Fruit fly (Drosophila melanogaster) whole organism, wandering third instar larva: ENCODE data around the gene comm3.

Experiments used
- CG9705 ChIP-seq: fragments of 200-800 bp; sonication (Bioruptor generic); optimal IDR thresholded peaks from 2 replicates; lab custom pipeline; 2018; ENCODE audit warnings: missing biosample characterization, mild to moderate bottlenecking, missing genetic modification characterization
- Dif ChIP-seq: fragments of 200-275, 200-300 bp; sonication (Bioruptor generic); optimal IDR thresholded peaks from 2 replicates; lab custom pipeline; 2018; ENCODE audit warnings: missing biosample characterization, missing genetic modification characterization; ENCODE audit not compliant: partially characterized antibody
- br ChIP-seq: fragments of 200-800 bp; sonication (Bioruptor generic); optimal IDR thresholded peaks from 2 replicates; lab custom pipeline; 2016; ENCODE audit warnings: missing biosample characterization, missing genetic modification characterization
- dsf ChIP-seq: sonication (Bioruptor generic); optimal IDR thresholded peaks from 2 replicates; lab custom pipeline; 2016; ENCODE audit warnings: missing biosample characterization, missing genetic modification characterization, borderline replicate concordance
- ey ChIP-seq: fragments of 200-800 bp; sonication (Bioruptor generic); optimal IDR thresholded peaks from 2 replicates; lab custom pipeline; 2016; ENCODE audit warnings: missing biosample characterization, missing genetic modification characterization
- fru ChIP-seq: fragments of 200-800 bp; sonication (Bioruptor generic); optimal IDR thresholded peaks from 3 replicates; lab custom pipeline; 2016; ENCODE audit warnings: missing biosample characterization, mild to moderate bottlenecking, missing genetic modification characterization
- h ChIP-seq: fragments of 200-800 bp; sonication (Bioruptor generic); optimal IDR thresholded peaks from 3 replicates; lab custom pipeline; 2016; ENCODE audit warnings: missing biosample characterization, mild to moderate bottlenecking, missing genetic modification characterization

dm6 chr3L:15687802-15688201 lies 40.2 kb upstream of the comm3 start, which contains the start of gene CG34452:
- TF ChIP-seq dsf (GFP tag; lab: Kevin White, UChicago) (no peak), ey (no peak), fru (GFP tag; lab: Kevin White, UChicago) (no peak), CG9705 (GFP tag; lab: Kevin White, UChicago) (no peak), h (GFP tag; lab: Kevin White, UChicago) (no peak), Dif (GFP tag; lab: Kevin White, UChicago) (no peak), br (GFP tag; lab: Kevin White, UChicago) (no peak)
